Fruit fly (Drosophila melanogaster) whole organism, embryonic: ENCODE data around the gene CG15629.
A peak's percentile ranks its signal among the peaks of the same experiment; 100 is the strongest.

Experiments
- Ada2b ChIP-seq: fragments of 200-800 bp; sonication (Bioruptor generic); IDR thresholded peaks from 2 replicates; pipeline ENCODE4 v1.3.6; 2022; ENCODE audit warnings: missing biosample characterization, missing genetic modification characterization
- Blimp-1 ChIP-seq: fragments of 200-800 bp; sonication (Bioruptor generic); optimal IDR thresholded peaks from 3 replicates; lab custom pipeline; 2018; ENCODE audit warnings: missing biosample characterization, missing genetic modification characterization, mild to moderate bottlenecking, moderate library complexity, missing genetic modification reagents
- CG11504 ChIP-seq: fragments of 200-800 bp; sonication (Bioruptor generic); optimal IDR thresholded peaks from 3 replicates; lab custom pipeline; 2019; ENCODE audit warnings: missing biosample characterization, mild to moderate bottlenecking, missing genetic modification characterization, moderate library complexity
- CG12391 ChIP-seq: fragments of 200-800 bp; sonication (Bioruptor generic); optimal IDR thresholded peaks from 3 replicates; lab custom pipeline; 2018; ENCODE audit warnings: missing biosample characterization, mild to moderate bottlenecking, missing genetic modification characterization, moderate library complexity
- CG12744 ChIP-seq: fragments of 200-800 bp; sonication (Bioruptor generic); optimal IDR thresholded peaks from 2 replicates; lab custom pipeline; 2016; ENCODE audit warnings: missing biosample characterization, missing genetic modification characterization
- CG15269 ChIP-seq: fragments of 200-800 bp; sonication (Bioruptor generic); optimal IDR thresholded peaks from 2 replicates; lab custom pipeline; 2018; ENCODE audit warnings: missing biosample characterization, mild to moderate bottlenecking, missing genetic modification characterization, moderate library complexity
- CG16863 ChIP-seq: fragments of 200-800 bp; sonication (Bioruptor generic); optimal IDR thresholded peaks from 3 replicates; lab custom pipeline; 2016; ENCODE audit warnings: missing biosample characterization, missing genetic modification characterization
- CG17359 ChIP-seq: fragments of 200-800 bp; sonication (Bioruptor generic); optimal IDR thresholded peaks from 3 replicates; lab custom pipeline; 2018; ENCODE audit warnings: missing biosample characterization, mild to moderate bottlenecking, missing genetic modification characterization, moderate library complexity
- CG2116 ChIP-seq: fragments of 200-800 bp; sonication (Bioruptor generic); optimal IDR thresholded peaks from 3 replicates; lab custom pipeline; 2018; ENCODE audit warnings: missing biosample characterization, mild to moderate bottlenecking, missing genetic modification characterization
- CG2120 ChIP-seq: fragments of 200-800 bp; sonication (Bioruptor generic); optimal IDR thresholded peaks from 3 replicates; lab custom pipeline; 2016; ENCODE audit warnings: missing biosample characterization, missing genetic modification characterization
- CG2712 ChIP-seq: fragments of 200-800 bp; optimal IDR thresholded peaks from 3 replicates; lab custom pipeline; 2019; ENCODE audit warnings: missing biosample characterization, mild to moderate bottlenecking, missing genetic modification characterization, moderate library complexity
- CG2889 ChIP-seq: fragments of 200-800 bp; sonication (Bioruptor generic); IDR thresholded peaks from 3 replicates; pipeline ENCODE4 v1.3.6; 2022; ENCODE audit warnings: missing biosample characterization, missing genetic modification characterization
- CG30403 ChIP-seq: fragments of 200-800 bp; sonication (Bioruptor generic); optimal IDR thresholded peaks from 3 replicates; lab custom pipeline; 2016; ENCODE audit warnings: missing biosample characterization, missing genetic modification characterization
- CG33557 ChIP-seq: fragments of 200-800 bp; sonication (Bioruptor generic); optimal IDR thresholded peaks from 2 replicates; lab custom pipeline; 2019; ENCODE audit warnings: missing biosample characterization, mild to moderate bottlenecking, missing genetic modification characterization, moderate library complexity
- CG4424 ChIP-seq: fragments of 200-800 bp; sonication (Bioruptor generic); optimal IDR thresholded peaks from 3 replicates; lab custom pipeline; 2016; ENCODE audit warnings: missing biosample characterization, missing genetic modification characterization
- CG6689 ChIP-seq: fragments of 200-800 bp; sonication (Bioruptor generic); IDR thresholded peaks from 2 replicates; pipeline ENCODE4 v1.3.6; 2022; ENCODE audit warnings: missing biosample characterization, missing genetic modification characterization
- CG7271 ChIP-seq: fragments of 200-800 bp; sonication (Bioruptor generic); optimal IDR thresholded peaks from 2 replicates; lab custom pipeline; 2018; ENCODE audit warnings: missing biosample characterization, mild to moderate bottlenecking, missing genetic modification characterization, moderate library complexity
- CG7556 ChIP-seq: fragments of 200-800 bp; sonication (Bioruptor generic); optimal IDR thresholded peaks from 2 replicates; lab custom pipeline; 2017; ENCODE audit warnings: missing biosample characterization, mild to moderate bottlenecking, missing genetic modification characterization
- CG9727 ChIP-seq: fragments of 200-800 bp; sonication (Bioruptor generic); optimal IDR thresholded peaks from 3 replicates; lab custom pipeline; 2017; ENCODE audit warnings: missing biosample characterization, mild to moderate bottlenecking, missing genetic modification characterization
- CG9932 ChIP-seq: fragments of 200-800 bp; sonication (Bioruptor generic); IDR thresholded peaks from 2 replicates; pipeline ENCODE4 v1.3.6; 2022; ENCODE audit warnings: missing biosample characterization, missing genetic modification characterization
- CoRest ChIP-seq: fragments of 200-800 bp; sonication (Bioruptor generic); optimal IDR thresholded peaks from 3 replicates; lab custom pipeline; 2018; ENCODE audit warnings: missing biosample characterization, mild to moderate bottlenecking, missing genetic modification characterization, moderate library complexity
- D19B ChIP-seq: fragments of 200-800 bp; sonication (Bioruptor generic); optimal IDR thresholded peaks from 2 replicates; lab custom pipeline; 2017; ENCODE audit warnings: missing biosample characterization, mild to moderate bottlenecking, missing genetic modification characterization
- Dip3 ChIP-seq: fragments of 200-800 bp; sonication (Bioruptor generic); optimal IDR thresholded peaks from 3 replicates; lab custom pipeline; 2016; ENCODE audit warnings: missing biosample characterization, missing genetic modification characterization
- Eip74EF ChIP-seq, 2 experiments: fragments of 200-800 bp in 1 of 2; fragments of >200 bp in 1 of 2; sonication (Bioruptor generic) in 1 of 2; optimal IDR thresholded peaks; 2 replicates each; lab custom pipeline; 2017 to 2019; ENCODE audit warnings: missing biosample characterization in 2 of 2, missing genetic modification characterization in 2 of 2, mild to moderate bottlenecking in 1 of 2, moderate library complexity in 1 of 2
- Hmr ChIP-seq: fragments of 200-800 bp; sonication (Bioruptor generic); optimal IDR thresholded peaks from 3 replicates; lab custom pipeline; 2017; ENCODE audit warnings: mild to moderate bottlenecking, missing biosample characterization, missing genetic modification reagents, missing genetic modification characterization
- Med ChIP-seq: fragments of 200-800 bp; sonication (Bioruptor generic); peaks from one replicate; lab custom pipeline; 2016; ENCODE audit warnings: missing biosample characterization, missing genetic modification characterization, mild to moderate bottlenecking, inconsistent platforms, moderate library complexity
- Oli ChIP-seq: fragments of 200-800 bp; sonication (Bioruptor generic); optimal IDR thresholded peaks from 2 replicates; lab custom pipeline; 2018; ENCODE audit warnings: missing biosample characterization, mild to moderate bottlenecking, missing genetic modification characterization, moderate library complexity
- Side ChIP-seq: fragments of 200-800 bp; sonication (Bioruptor generic); optimal IDR thresholded peaks from 2 replicates; lab custom pipeline; 2016; ENCODE audit warnings: missing biosample characterization, missing genetic modification characterization
- az2 ChIP-seq: fragments of 200-800 bp; sonication (Bioruptor generic); optimal IDR thresholded peaks from 3 replicates; lab custom pipeline; 2016; ENCODE audit warnings: missing biosample characterization, missing genetic modification characterization
- bsh ChIP-seq, 2 experiments: fragments of 200-800 bp; sonication (Bioruptor generic); optimal IDR thresholded peaks; 2 replicates each; lab custom pipeline; 2017 to 2018; ENCODE audit warnings: mild to moderate bottlenecking in 2 of 2, missing biosample characterization in 2 of 2, missing genetic modification characterization in 2 of 2, moderate library complexity in 1 of 2
- dan ChIP-seq: fragments of 200-800 bp; sonication (Bioruptor generic); IDR thresholded peaks from 2 replicates; pipeline ENCODE4 v1.3.6; 2022; ENCODE audit warnings: missing biosample characterization, missing genetic modification characterization
- dmrt11E ChIP-seq: fragments of 200-800 bp; sonication (Bioruptor generic); optimal IDR thresholded peaks from 3 replicates; lab custom pipeline; 2018; ENCODE audit warnings: missing biosample characterization, mild to moderate bottlenecking, missing genetic modification characterization, moderate library complexity
- dysf ChIP-seq: fragments of 200-800 bp; sonication (Bioruptor generic); IDR thresholded peaks from 3 replicates; pipeline ENCODE4 v1.3.6; 2022; ENCODE audit warnings: missing biosample characterization, missing genetic modification characterization
- grau ChIP-seq: fragments of 200-800 bp; optimal IDR thresholded peaks from 3 replicates; lab custom pipeline; 2019; ENCODE audit warnings: missing biosample characterization, mild to moderate bottlenecking, missing genetic modification characterization, moderate library complexity
- knrl ChIP-seq: fragments of 200-800 bp; sonication (Bioruptor generic); IDR thresholded peaks from 3 replicates; pipeline ENCODE4 v1.3.6; 2022; ENCODE audit warnings: missing biosample characterization, missing genetic modification characterization; ENCODE audit not compliant: partially characterized antibody
- lab ChIP-seq: fragments of 200-800 bp; sonication (Bioruptor generic); optimal IDR thresholded peaks from 3 replicates; lab custom pipeline; 2017; ENCODE audit warnings: missing biosample characterization, missing genetic modification characterization, mild to moderate bottlenecking, moderate library complexity, missing genetic modification reagents
- nau ChIP-seq: fragments of 200-800 bp; sonication (Bioruptor generic); optimal IDR thresholded peaks from 3 replicates; lab custom pipeline; 2017; ENCODE audit warnings: missing biosample characterization, mild to moderate bottlenecking, missing genetic modification characterization, missing genetic modification reagents
- phol ChIP-seq: fragments of 200-800 bp; sonication (Bioruptor generic); optimal IDR thresholded peaks from 3 replicates; lab custom pipeline; 2018; ENCODE audit warnings: missing biosample characterization, mild to moderate bottlenecking, missing genetic modification characterization, moderate library complexity
- ranshi ChIP-seq: fragments of 200-800 bp; sonication (Bioruptor generic); IDR thresholded peaks from 2 replicates; pipeline ENCODE4 v1.3.6; 2022; ENCODE audit warnings: missing biosample characterization, missing genetic modification characterization
- rib ChIP-seq: fragments of 200-800 bp; sonication (Bioruptor generic); IDR thresholded peaks from 2 replicates; pipeline ENCODE4 v1.3.6; 2022; ENCODE audit warnings: missing biosample characterization, missing genetic modification characterization
- row ChIP-seq: fragments of 200-800 bp; sonication (Bioruptor generic); IDR thresholded peaks from 3 replicates; pipeline ENCODE4 v1.3.6; 2022; ENCODE audit warnings: missing biosample characterization, missing genetic modification characterization
- sens ChIP-seq: fragments of 200-800 bp; sonication (Bioruptor generic); peaks from one replicate; lab custom pipeline; 2016; ENCODE audit warnings: missing biosample characterization, missing genetic modification characterization
- sisA ChIP-seq: fragments of 200-800 bp; sonication (Bioruptor generic); IDR thresholded peaks from 2 replicates; pipeline ENCODE4 v1.3.6; 2022; ENCODE audit warnings: missing biosample characterization, missing genetic modification characterization
- tio ChIP-seq: fragments of 200-800 bp; sonication (Bioruptor generic); optimal IDR thresholded peaks from 2 replicates; lab custom pipeline; 2017; ENCODE audit warnings: missing biosample characterization, missing genetic modification characterization, inconsistent platforms
- unpg ChIP-seq: fragments of 200-800 bp; sonication (Bioruptor generic); optimal IDR thresholded peaks from 3 replicates; lab custom pipeline; 2018; ENCODE audit warnings: missing biosample characterization, mild to moderate bottlenecking, missing genetic modification characterization, moderate library complexity

The CG15629 gene

dm6 chr2L:4854822-4855221 lies 42.0 kb downstream of the CG15629 start (continued):
- peak; percentile 5 for TF ChIP-seq grau (tag; lab: Kevin White, UChicago)
- TF ChIP-seq CG9727 (GFP tag; lab: Kevin White, UChicago): no peak
- TF ChIP-seq CG9932 (GFP tag; lab: Robert Waterston, UW): no peak
- no peak for TF ChIP-seq CG7271 (tag; lab: Kevin White, UChicago)
- TF ChIP-seq CG7556 (GFP tag; lab: Kevin White, UChicago): peak; percentile 2
- no peak for TF ChIP-seq rib (GFP tag; lab: Robert Waterston, UW)
- TF ChIP-seq CG15269 (tag; lab: Kevin White, UChicago): peak; percentile 25
- TF ChIP-seq CG12744 (GFP tag; lab: Kevin White, UChicago): no peak
- TF ChIP-seq lab (GFP tag; lab: Kevin White, UChicago): peak; percentile 40
- TF ChIP-seq CG2889 (GFP tag; lab: Robert Waterston, UW): 0 out of 3 replicates have a peak, but pooled peaks have one; percentile 9
- peak; percentile 13 for TF ChIP-seq phol
- TF ChIP-seq Med: peak; percentile 45
- TF ChIP-seq unpg (GFP tag; lab: Kevin White, UChicago): peak; percentile 18
- TF ChIP-seq sisA (GFP tag; lab: Robert Waterston, UW): no peak
- peak; percentile 11 for TF ChIP-seq CG2712 (tag; lab: Kevin White, UChicago)
- TF ChIP-seq CG2120 (GFP tag; lab: Kevin White, UChicago): peak; percentile 18
- TF ChIP-seq Hmr (GFP tag; lab: Kevin White, UChicago): peak; percentile 12
- peak; percentile 77 for TF ChIP-seq D19B (GFP tag; lab: Kevin White, UChicago)
- peak; percentile 2 for TF ChIP-seq CG4424
- no peak for TF ChIP-seq Side (GFP tag; lab: Kevin White, UChicago)
- TF ChIP-seq CG2116 (GFP tag; lab: Kevin White, UChicago): no peak
- TF ChIP-seq nau (GFP tag; lab: Kevin White, UChicago): no peak
- TF ChIP-seq dysf: peak; percentile 40; the same call in 2 of the 3 replicates
- no peak for TF ChIP-seq Eip74EF (GFP tag; optimal IDR thresholded peaks at IDR 0.05; lab: Kevin White, UChicago)
- no peak for TF ChIP-seq CG33557
- TF ChIP-seq CG16863 (GFP tag; lab: Kevin White, UChicago): peak; percentile 5
- peak; percentile 2 for TF ChIP-seq CoRest (tag; lab: Kevin White, UChicago)
- TF ChIP-seq dan (GFP tag; lab: Robert Waterston, UW): 0 out of 2 replicates have a peak, but pooled peaks have one; percentile 29
- TF ChIP-seq knrl (GFP tag; lab: Robert Waterston, UW): no peak
- peak; percentile 10 for TF ChIP-seq CG17359 (tag; lab: Kevin White, UChicago)
- TF ChIP-seq bsh (GFP tag; optimal IDR thresholded peaks at IDR 0.05; lab: Kevin White, UChicago): peak in 1 of 2 experiments; percentile 5
- TF ChIP-seq Dip3 (GFP tag; lab: Kevin White, UChicago): no peak
- TF ChIP-seq CG6689 (GFP tag; lab: Robert Waterston, UW): 0 out of 2 replicates have a peak, but pooled peaks have one; percentile 21
- peak; percentile 30 for TF ChIP-seq CG11504 (tag; lab: Kevin White, UChicago)
- peak; percentile 15 for TF ChIP-seq Blimp-1 (GFP tag; lab: Kevin White, UChicago)
- peak; percentile 1 for TF ChIP-seq dmrt11E (tag; lab: Kevin White, UChicago)
- peak; percentile 66 for TF ChIP-seq row (GFP tag; lab: Robert Waterston, UW)
- TF ChIP-seq tio (GFP tag; lab: Kevin White, UChicago): peak; percentile 2
- TF ChIP-seq sens: peak; percentile 41
- 0 out of 2 replicates have a peak, but pooled peaks have one; percentile 34 for TF ChIP-seq ranshi
- no peak for TF ChIP-seq CG12391 (tag; lab: Kevin White, UChicago)
- peak; percentile 6 for TF ChIP-seq Oli (tag; lab: Kevin White, UChicago)
- TF ChIP-seq CG30403 (GFP tag; lab: Kevin White, UChicago): peak; percentile 5
- peak; percentile 2 for TF ChIP-seq az2 (GFP tag; lab: Kevin White, UChicago)
- 0 out of 2 replicates have a peak, but pooled peaks have one; percentile 23 for TF ChIP-seq Ada2b
